Fruit fly (Drosophila melanogaster): ENCODE measurements around the gene CG32182.

The CG32182 gene

dm6 chr3L:17808597-17809213 is 50.8 kb downstream of the CG32182 start, which contains the start of gene CG32191:
CG32191 (minus strand) TSS chr3L:17809146.
- TF ChIP-seq Snoo (tag; optimal IDR thresholded peaks at IDR 0.05) (no peak), CG10348 (GFP tag; IDR thresholded peaks at IDR 0.05) (no peak), CG17806 (tag; optimal IDR thresholded peaks at IDR 0.05) (no peak), rn (GFP tag; IDR thresholded peaks at IDR 0.05) (no peak), Ets98B (GFP tag; IDR thresholded peaks at IDR 0.05) (no peak), CG14655 (GFP tag; optimal IDR thresholded peaks at IDR 0.05) (no peak), EcR (GFP tag; optimal IDR thresholded peaks at IDR 0.05) (no peak), CG4496 (GFP tag; IDR thresholded peaks at IDR 0.05) (no peak), CG32121 (GFP tag; IDR thresholded peaks at IDR 0.05) (no peak), fd96Ca (GFP tag; IDR thresholded peaks at IDR 0.05) (no peak), D1 (tag; optimal IDR thresholded peaks at IDR 0.05) (no peak), CG13204 (GFP tag; optimal IDR thresholded peaks at IDR 0.05) (no peak), CG15710 (tag; optimal IDR thresholded peaks at IDR 0.05) (no peak), Pif1B (GFP tag; optimal IDR thresholded peaks at IDR 0.05) (no peak), gl (tag; optimal IDR thresholded peaks at IDR 0.05) (no peak), Pif1A (GFP tag; optimal IDR thresholded peaks at IDR 0.05) (no peak)

Data from whole organism, pupa.